Worm (Caenorhabditis elegans): ENCODE data around the gene ZK218.7.

ce11 chrV:17064676-17065075, 40.9 kb upstream of the ZK218.7 start, which contains the start of gene srh-255:
- no peak for TF ChIP-seq aly-1 (tag; optimal IDR thresholded peaks at IDR 0.05)
- no peak for TF ChIP-seq tra-4 (tag; optimal IDR thresholded peaks at IDR 0.05)
